Worm (Caenorhabditis elegans) whole organism, L4 larva: ENCODE data around the gene F55C12.6.
A peak's percentile ranks its signal among the peaks of the same experiment; 100 is the strongest.

Source experiments
- F26F4.8 ChIP-seq: fragments of 200-800 bp; sonication (Bioruptor generic); conservative IDR thresholded peaks from 2 replicates; pipeline ENCODE4 v1.3.6; 2022; ENCODE audit warnings: missing genetic modification characterization, missing compliant biosample characterization
- F49E8.2 ChIP-seq: sonication (generic microtip); optimal IDR thresholded peaks from 2 replicates; lab custom pipeline; 2016; ENCODE audit warnings: missing compliant biosample characterization, mild to moderate bottlenecking, missing genetic modification characterization, borderline replicate concordance
- T20F7.1 ChIP-seq: fragments of 200-800 bp; sonication (Bioruptor generic); optimal IDR thresholded peaks from 2 replicates; lab custom pipeline; 2018; ENCODE audit warnings: mild to moderate bottlenecking, missing genetic modification characterization, missing compliant biosample characterization
- Y48G9A.11 ChIP-seq: fragments of 200-800 bp; sonication (Bioruptor generic); IDR thresholded peaks from 2 replicates; pipeline ENCODE4 v1.3.6; 2022; ENCODE audit warnings: missing genetic modification reagents, missing genetic modification characterization, missing compliant biosample characterization
- Y5F2A.4 ChIP-seq: fragments of 200-800 bp; sonication (Bioruptor generic); optimal IDR thresholded peaks from 2 replicates; lab custom pipeline; 2018; ENCODE audit warnings: mild to moderate bottlenecking, missing genetic modification characterization, missing compliant biosample characterization
- ZK337.2 ChIP-seq: fragments of 200-800 bp; sonication (Bioruptor generic); IDR thresholded peaks from 2 replicates; pipeline ENCODE4 v1.3.6; 2022; ENCODE audit warnings: missing genetic modification reagents, missing genetic modification characterization, missing compliant biosample characterization
- aha-1 ChIP-seq: fragments of 150-350 bp; peaks from one replicate; lab custom pipeline; 2014; ENCODE audit warnings: missing biosample characterization, missing genetic modification characterization
- aly-2 ChIP-seq: sonication (generic microtip); optimal IDR thresholded peaks from 2 replicates; lab custom pipeline; 2018; ENCODE audit warnings: missing biosample characterization, missing genetic modification characterization
- attf-4 ChIP-seq: sonication (generic microtip); optimal IDR thresholded peaks from 3 replicates; lab custom pipeline; 2017; ENCODE audit warnings: missing biosample characterization, missing genetic modification characterization
- ceh-20 ChIP-seq: fragments of 200-800 bp; sonication (Bioruptor generic); IDR thresholded peaks from 2 replicates; pipeline ENCODE4 v1.3.6; 2022; ENCODE audit warnings: missing genetic modification reagents, missing genetic modification characterization, missing compliant biosample characterization
- ceh-28 ChIP-seq: fragments of 150-350 bp; optimal IDR thresholded peaks from 2 replicates; lab custom pipeline; 2014; ENCODE audit warnings: missing biosample characterization, missing genetic modification reagents, missing genetic modification characterization
- ces-1 ChIP-seq: fragments of 150-350 bp; sonication (generic microtip); optimal IDR thresholded peaks from 4 replicates; lab custom pipeline; 2014; ENCODE audit warnings: missing biosample characterization, missing genetic modification reagents, missing genetic modification characterization
- ctbp-1 ChIP-seq: fragments of 200-800 bp; sonication (Bioruptor generic); IDR thresholded peaks from 2 replicates; pipeline ENCODE4 v1.3.6; 2022; ENCODE audit warnings: missing genetic modification reagents, missing genetic modification characterization, missing compliant biosample characterization
- daf-12 ChIP-seq: fragments of 150-350 bp; optimal IDR thresholded peaks from 2 replicates; lab custom pipeline; 2014; ENCODE audit warnings: missing biosample characterization, missing genetic modification reagents, missing genetic modification characterization
- daf-16 ChIP-seq, 3 experiments: sonication (generic microtip); optimal IDR thresholded peaks; 2 replicates each; lab custom pipeline; 2016 to 2017; ENCODE audit warnings: missing genetic modification characterization in 3 of 3, missing genetic modification reagents in 3 of 3, mild to moderate bottlenecking in 2 of 3, missing compliant biosample characterization in 2 of 3, missing biosample characterization in 1 of 3, moderate library complexity in 1 of 3
- dmd-6 ChIP-seq: fragments of 200-800 bp; sonication (Bioruptor generic); IDR thresholded peaks from 2 replicates; pipeline ENCODE4 v1.3.6; 2022; ENCODE audit warnings: missing genetic modification reagents, missing genetic modification characterization, missing compliant biosample characterization
- dpl-1 ChIP-seq: fragments of 150-350 bp; optimal IDR thresholded peaks from 2 replicates; lab custom pipeline; 2014; ENCODE audit warnings: missing biosample characterization, missing genetic modification reagents, missing genetic modification characterization
- duxl-1 ChIP-seq: sonication (generic microtip); optimal IDR thresholded peaks from 2 replicates; lab custom pipeline; 2016; ENCODE audit warnings: mild to moderate bottlenecking, missing genetic modification characterization, moderate library complexity, missing compliant biosample characterization; ENCODE audit not compliant: poor library complexity
- dve-1 ChIP-seq: sonication (generic microtip); optimal IDR thresholded peaks from 2 replicates; lab custom pipeline; 2017; ENCODE audit warnings: antibody characterized with exemption, mild to moderate bottlenecking, missing genetic modification characterization, missing compliant biosample characterization; ENCODE audit not compliant: insufficient read depth
- egl-27 ChIP-seq: sonication (generic microtip); optimal IDR thresholded peaks from 3 replicates; lab custom pipeline; 2017; ENCODE audit warnings: missing biosample characterization, missing genetic modification reagents, missing genetic modification characterization
- fkh-10 ChIP-seq: fragments of 150-350 bp; optimal IDR thresholded peaks from 2 replicates; lab custom pipeline; 2014; ENCODE audit warnings: missing biosample characterization, missing genetic modification reagents, missing genetic modification characterization
- fos-1 ChIP-seq: fragments of 150-350 bp; optimal IDR thresholded peaks from 2 replicates; lab custom pipeline; 2014; ENCODE audit warnings: missing biosample characterization, missing genetic modification characterization
- gei-8 ChIP-seq: fragments of 200-800 bp; sonication (Bioruptor generic); optimal IDR thresholded peaks from 2 replicates; lab custom pipeline; 2018; ENCODE audit warnings: mild to moderate bottlenecking, missing genetic modification characterization, missing compliant biosample characterization
- hlh-11 ChIP-seq: fragments of 200-800 bp; sonication (Bioruptor generic); optimal IDR thresholded peaks from 2 replicates; lab custom pipeline; 2018; ENCODE audit warnings: mild to moderate bottlenecking, missing genetic modification characterization, missing compliant biosample characterization
- hmg-1.1 ChIP-seq: fragments of 200-800 bp; sonication (Bioruptor generic); IDR thresholded peaks from 2 replicates; pipeline ENCODE4 v1.3.6; 2022; ENCODE audit warnings: missing genetic modification reagents, missing genetic modification characterization, missing compliant biosample characterization
- jun-1 ChIP-seq: fragments of 150-350 bp; optimal IDR thresholded peaks from 2 replicates; lab custom pipeline; 2014; ENCODE audit warnings: missing biosample characterization, missing genetic modification reagents, missing genetic modification characterization
- lim-7 ChIP-seq: fragments of 200-800 bp; sonication (Bioruptor generic); IDR thresholded peaks from 2 replicates; pipeline ENCODE4 v1.3.6; 2022; ENCODE audit warnings: missing genetic modification characterization, missing compliant biosample characterization
- lin-1 ChIP-seq: fragments of 200-800 bp; sonication (Bioruptor generic); IDR thresholded peaks from 2 replicates; pipeline ENCODE4 v1.3.6; 2022; ENCODE audit warnings: missing genetic modification reagents, missing genetic modification characterization, missing compliant biosample characterization
- lin-13 ChIP-seq: fragments of 150-350 bp; optimal IDR thresholded peaks from 2 replicates; lab custom pipeline; 2014; ENCODE audit warnings: missing biosample characterization, missing genetic modification reagents, missing genetic modification characterization
- lin-38 ChIP-seq: fragments of 200-800 bp; sonication (Bioruptor generic); IDR thresholded peaks from 2 replicates; pipeline ENCODE4 v1.3.6; 2022; ENCODE audit warnings: missing genetic modification reagents, missing genetic modification characterization, missing compliant biosample characterization
- lin-39 ChIP-seq: fragments of 150-350 bp; optimal IDR thresholded peaks from 2 replicates; lab custom pipeline; 2014; ENCODE audit warnings: missing biosample characterization, missing genetic modification reagents, missing genetic modification characterization
- madf-9 ChIP-seq: fragments of 200-800 bp; sonication (Bioruptor generic); conservative IDR thresholded peaks from 2 replicates; pipeline ENCODE4 v1.3.6; 2022; ENCODE audit warnings: missing genetic modification reagents, missing genetic modification characterization, missing compliant biosample characterization
- mdl-1 ChIP-seq, 2 experiments: fragments of 150-350 bp in 1 of 2; sonication (generic microtip) in 1 of 2; optimal IDR thresholded peaks; 2 replicates each; lab custom pipeline; 2014 to 2017; ENCODE audit warnings: missing biosample characterization in 2 of 2, missing genetic modification characterization in 2 of 2
- mep-1 ChIP-seq: fragments of 150-350 bp; sonication (generic microtip); optimal IDR thresholded peaks from 3 replicates; lab custom pipeline; 2014; ENCODE audit warnings: missing biosample characterization, missing genetic modification characterization
- mes-2 ChIP-seq: sonication (generic microtip); optimal IDR thresholded peaks from 2 replicates; lab custom pipeline; 2016; ENCODE audit warnings: missing genotype, mild to moderate bottlenecking, missing genetic modification characterization, missing compliant biosample characterization; ENCODE audit not compliant: poor library complexity, severe bottlenecking
- nhr-111 ChIP-seq: fragments of 200-800 bp; sonication (Bioruptor generic); optimal IDR thresholded peaks from 2 replicates; lab custom pipeline; 2018; ENCODE audit warnings: mild to moderate bottlenecking, missing genetic modification characterization, missing compliant biosample characterization
- nhr-28 ChIP-seq: fragments of 150-350 bp; optimal IDR thresholded peaks from 2 replicates; lab custom pipeline; 2014; ENCODE audit warnings: missing biosample characterization, missing genetic modification characterization
- nhr-41 ChIP-seq: fragments of 200-800 bp; sonication (Bioruptor generic); IDR thresholded peaks from 2 replicates; pipeline ENCODE4 v1.3.6; 2022; ENCODE audit warnings: missing genetic modification reagents, missing genetic modification characterization, missing compliant biosample characterization
- nhr-42 ChIP-seq: fragments of 200-800 bp; sonication (Bioruptor generic); IDR thresholded peaks from 2 replicates; pipeline ENCODE4 v1.3.6; 2022; ENCODE audit warnings: missing genetic modification characterization, missing compliant biosample characterization
- nhr-77 ChIP-seq: fragments of 150-350 bp; optimal IDR thresholded peaks from 2 replicates; lab custom pipeline; 2014; ENCODE audit warnings: missing biosample characterization, missing genetic modification characterization
- php-3 ChIP-seq: fragments of 200-800 bp; sonication (Bioruptor generic); IDR thresholded peaks from 2 replicates; pipeline ENCODE4 v1.3.6; 2022; ENCODE audit warnings: missing genetic modification reagents, missing genetic modification characterization, missing compliant biosample characterization
- skn-1 ChIP-seq: fragments of 150-350 bp; optimal IDR thresholded peaks from 2 replicates; lab custom pipeline; 2014; ENCODE audit warnings: missing biosample characterization, missing genetic modification characterization
- snpc-1.2 ChIP-seq: fragments of 200-800 bp; sonication (Bioruptor generic); IDR thresholded peaks from 2 replicates; pipeline ENCODE4 v1.3.6; 2022; ENCODE audit warnings: missing genetic modification reagents, missing genetic modification characterization, missing compliant biosample characterization
- tag-97 ChIP-seq: fragments of 200-800 bp; sonication (Bioruptor generic); IDR thresholded peaks from 2 replicates; pipeline ENCODE4 v1.3.6; 2022; ENCODE audit warnings: missing genetic modification characterization, missing compliant biosample characterization
- tra-1 ChIP-seq: fragments of 200-800 bp; sonication (Bioruptor generic); IDR thresholded peaks from 2 replicates; pipeline ENCODE4 v1.3.6; 2022; ENCODE audit warnings: missing genetic modification reagents, missing genetic modification characterization, missing compliant biosample characterization
- unc-130 ChIP-seq: sonication (generic microtip); optimal IDR thresholded peaks from 2 replicates; lab custom pipeline; 2016; ENCODE audit warnings: missing genetic modification reagents, missing genetic modification characterization, missing compliant biosample characterization
- unc-62 ChIP-seq, 3 experiments: fragments of 150-350 bp in 1 of 3; sonication (generic microtip); optimal IDR thresholded peaks in 2 of 3; peaks in 1 of 3; 1 replicate in 1 of 3; 2 replicates in 2 of 3; lab custom pipeline; 2014 to 2017; ENCODE audit warnings: missing biosample characterization in 3 of 3, missing genetic modification characterization in 3 of 3, missing genetic modification reagents in 3 of 3, missing genotype in 1 of 3
- vab-7 ChIP-seq: fragments of 200-800 bp; sonication (Bioruptor generic); IDR thresholded peaks from 2 replicates; pipeline ENCODE4 v1.3.6; 2022; ENCODE audit warnings: missing genetic modification reagents, missing genetic modification characterization, missing compliant biosample characterization
- zfp-3 ChIP-seq: fragments of 200-800 bp; sonication (Bioruptor generic); conservative IDR thresholded peaks from 2 replicates; pipeline ENCODE4 v1.3.6; 2022; ENCODE audit warnings: missing genetic modification reagents, missing genetic modification characterization, missing compliant biosample characterization
- zip-2 ChIP-seq: fragments of 150-350 bp; optimal IDR thresholded peaks from 2 replicates; lab custom pipeline; 2014; ENCODE audit warnings: missing biosample characterization, missing genetic modification characterization

F55C12.6 gene

ce11 chrII:5873564-5874070 lies 2.3 kb downstream of the F55C12.6 start, which contains the start of gene tex-2:
Gene tex-2, minus strand, starts transcription at chrII:5873614.
- TF ChIP-seq vab-7, result no peak
- TF ChIP-seq fkh-10 (GFP tag; lab: Kevin White, UChicago), result peak; percentile 43
- TF ChIP-seq ceh-28 (tag; lab: Kevin White, UChicago), result no peak
- TF ChIP-seq hmg-1.1, result 0 out of 2 replicates have a peak, but pooled peaks have one; percentile 8
- TF ChIP-seq ctbp-1 (GFP tag; lab: Robert Waterston, UW), result no peak
- no peak for TF ChIP-seq snpc-1.2 (GFP tag; lab: Robert Waterston, UW)
- peak; percentile 86 for TF ChIP-seq dve-1 (tag; lab: Kevin White, UChicago)
- TF ChIP-seq unc-62 (GFP tag; optimal IDR thresholded peaks at IDR 0.05 in 1 of 2; lab: Kevin White, UChicago), result no peak
- no peak for TF ChIP-seq unc-62 (tag; optimal IDR thresholded peaks at IDR 0.05; lab: Kevin White, UChicago)
- TF ChIP-seq lin-1 (GFP tag; lab: Robert Waterston, UW), result no peak
- TF ChIP-seq ces-1 (GFP tag; lab: Kevin White, UChicago), result no peak
- no peak for TF ChIP-seq nhr-77 (tag; lab: Kevin White, UChicago)
- peak; percentile 88 for TF ChIP-seq lin-38 (GFP tag; lab: Robert Waterston, UW)
- no peak for TF ChIP-seq Y48G9A.11 (GFP tag; lab: Robert Waterston, UW)
- no peak for TF ChIP-seq Y5F2A.4 (GFP tag; lab: Kevin White, UChicago)
- no peak for TF ChIP-seq nhr-111 (GFP tag; lab: Kevin White, UChicago)
- TF ChIP-seq mep-1 (tag; lab: Kevin White, UChicago), result peak; percentile 53
- TF ChIP-seq skn-1 (tag; lab: Kevin White, UChicago), result no peak
- TF ChIP-seq mdl-1 (tag; optimal IDR thresholded peaks at IDR 0.05; lab: Kevin White, UChicago), result peak in 1 of 2 experiments; percentile 24
- TF ChIP-seq ZK337.2 (GFP tag; lab: Robert Waterston, UW), result no peak
- TF ChIP-seq nhr-28 (tag; lab: Kevin White, UChicago), result peak; percentile 90
- TF ChIP-seq hlh-11 (tag; lab: Kevin White, UChicago), result peak; percentile 72
- TF ChIP-seq tra-1, result peak; percentile 61; the same call in 1 of the 2 replicates
- TF ChIP-seq lim-7 (GFP tag; lab: Robert Waterston, UW), result no peak
- TF ChIP-seq daf-16 (GFP tag; optimal IDR thresholded peaks at IDR 0.05; lab: Kevin White, UChicago), result no peak
- peak; percentile 64 for TF ChIP-seq daf-16 (tag; optimal IDR thresholded peaks at IDR 0.05; lab: Kevin White, UChicago)
- no peak for TF ChIP-seq gei-8 (GFP tag; lab: Kevin White, UChicago)
- TF ChIP-seq jun-1 (tag; lab: Kevin White, UChicago), result no peak
- no peak for TF ChIP-seq madf-9 (GFP tag; lab: Robert Waterston, UW)
- TF ChIP-seq egl-27 (tag; lab: Kevin White, UChicago), result no peak
- TF ChIP-seq ceh-20, result no peak
- TF ChIP-seq attf-4 (tag; lab: Kevin White, UChicago), result no peak
- TF ChIP-seq zip-2 (tag; lab: Kevin White, UChicago), result no peak
- TF ChIP-seq zfp-3 (GFP tag; lab: Robert Waterston, UW), result no peak
- no peak for TF ChIP-seq tag-97 (GFP tag; lab: Robert Waterston, UW)
- peak; percentile 71 for TF ChIP-seq mes-2 (tag; lab: Kevin White, UChicago)
- TF ChIP-seq dpl-1 (GFP tag; lab: Kevin White, UChicago), result peak; percentile 2
- TF ChIP-seq daf-12, result no peak
- no peak for TF ChIP-seq aly-2 (tag; lab: Kevin White, UChicago)
- TF ChIP-seq nhr-41 (GFP tag; lab: Robert Waterston, UW), result no peak
- TF ChIP-seq php-3 (GFP tag; lab: Robert Waterston, UW), result no peak
- TF ChIP-seq dmd-6 (GFP tag; lab: Robert Waterston, UW), result peak; percentile 79
- peak; percentile 68 for TF ChIP-seq T20F7.1 (GFP tag; lab: Kevin White, UChicago)
- no peak for TF ChIP-seq nhr-42 (GFP tag; lab: Robert Waterston, UW)
- TF ChIP-seq lin-39, result no peak
- peak; percentile 49 for TF ChIP-seq unc-130 (GFP tag; lab: Kevin White, UChicago)
- no peak for TF ChIP-seq aha-1 (tag; lab: Kevin White, UChicago)
- no peak for TF ChIP-seq F26F4.8 (GFP tag; lab: Robert Waterston, UW)
- TF ChIP-seq duxl-1 (tag; lab: Kevin White, UChicago), result no peak
- peak; percentile 10 for TF ChIP-seq lin-13 (GFP tag; lab: Kevin White, UChicago)
- TF ChIP-seq F49E8.2, result no peak
- TF ChIP-seq fos-1 (tag; lab: Kevin White, UChicago), result no peak
